Worm (Caenorhabditis elegans): ENCODE results near the gene F21H7.2.

Gene F21H7.2

DNA sequence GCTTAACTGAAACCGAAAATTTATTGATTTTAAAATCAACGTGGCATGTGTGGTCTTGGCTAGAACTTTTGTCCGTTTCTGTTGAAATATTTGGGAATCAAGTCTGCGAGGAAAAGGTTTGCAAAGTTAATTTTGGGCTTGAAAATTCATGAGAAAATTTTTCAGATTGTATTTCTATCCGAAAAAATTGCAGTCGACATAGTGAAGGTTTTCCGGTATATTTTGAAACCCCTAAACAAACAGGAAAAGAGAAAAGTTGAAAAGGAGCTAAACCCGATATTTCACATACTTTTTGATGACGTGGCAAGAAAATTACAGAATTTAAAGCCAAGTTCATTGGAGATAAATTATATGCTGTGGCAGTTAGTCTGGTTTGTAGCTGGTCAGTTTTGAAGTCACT, 29.9 kb upstream of the F21H7.2 start, which contains the start of gene nhr-127:
TSS of gene nhr-127 (plus strand) at position 301 of the 400 bp plus-strand sequence.
- TF ChIP-seq lin-15B (tag; optimal IDR thresholded peaks at IDR 0.05), result no peak
- TF ChIP-seq fkh-10 (GFP tag; optimal IDR thresholded peaks at IDR 0.05), result no peak
- TF ChIP-seq lsy-12 (tag; optimal IDR thresholded peaks at IDR 0.05), result no peak
- no peak for TF ChIP-seq fkh-2 (tag; optimal IDR thresholded peaks at IDR 0.05)
- no peak for TF ChIP-seq nhr-23 (tag; optimal IDR thresholded peaks at IDR 0.05)
- no peak for TF ChIP-seq pqm-1 (tag; optimal IDR thresholded peaks at IDR 0.05)

- no peak for TF ChIP-seq nhr-23 (tag; optimal IDR thresholded peaks at IDR 0.05)
- no peak for TF ChIP-seq ztf-4 (tag; optimal IDR thresholded peaks at IDR 0.05)
- no peak for TF ChIP-seq snpc-4 (tag; optimal IDR thresholded peaks at IDR 0.05)
- no peak for TF ChIP-seq nhr-67 (tag; optimal IDR thresholded peaks at IDR 0.05)
- no peak for TF ChIP-seq ceh-28 (tag; optimal IDR thresholded peaks at IDR 0.05)
- no peak for TF ChIP-seq ceh-9 (tag; optimal IDR thresholded peaks at IDR 0.05)
- TF ChIP-seq unc-39 (tag; optimal IDR thresholded peaks at IDR 0.05), result no peak
These were observed 28.3 kb upstream of the F21H7.2 start, which contains the start of gene nhr-218 for ce11 chrV:16258142-16258541. Gene nhr-218 (plus strand): TSS chrV:16258442.

DNA sequence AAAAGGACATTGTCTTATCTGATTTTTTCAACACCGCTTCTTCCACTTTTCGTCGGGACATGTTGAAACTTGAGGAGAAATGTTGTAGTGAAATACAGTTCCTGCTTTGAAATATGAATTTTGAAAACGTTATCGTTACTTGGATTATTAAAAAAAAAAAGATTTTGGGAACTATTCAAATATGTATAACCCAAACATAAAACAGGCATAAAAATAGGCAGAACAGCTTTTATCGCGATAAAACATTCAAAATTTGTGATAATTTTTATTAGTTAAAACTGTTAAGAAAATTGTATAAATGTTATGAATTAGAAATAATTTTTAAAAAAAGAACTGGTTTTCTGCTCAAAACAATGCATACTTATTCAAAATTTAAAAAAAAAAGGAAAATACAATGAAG, 26.6 kb upstream of the F21H7.2 start, which contains the start of gene bgnt-1.3:
TSS of gene bgnt-1.3 (minus strand) at position 101 of the 400 bp plus-strand sequence.
- TF ChIP-seq lin-15B (tag; optimal IDR thresholded peaks at IDR 0.05), result no peak
- no peak for TF ChIP-seq aly-2 (tag; optimal IDR thresholded peaks at IDR 0.05)
- no peak for TF ChIP-seq mdl-1 (tag; optimal IDR thresholded peaks at IDR 0.05)
- no peak for TF ChIP-seq egl-5 (tag; optimal IDR thresholded peaks at IDR 0.05)
- no peak for TF ChIP-seq ceh-28 (tag; optimal IDR thresholded peaks at IDR 0.05)
- TF ChIP-seq lsy-12 (tag; optimal IDR thresholded peaks at IDR 0.05), result no peak
- no peak for TF ChIP-seq pqm-1 (tag; optimal IDR thresholded peaks at IDR 0.05)
- TF ChIP-seq hmg-11 (tag; optimal IDR thresholded peaks at IDR 0.05), result no peak
- TF ChIP-seq nhr-11 (tag; optimal IDR thresholded peaks at IDR 0.05), result no peak

- TF ChIP-seq egl-27 (tag; optimal IDR thresholded peaks at IDR 0.05), result no peak
- no peak for TF ChIP-seq eor-1 (tag; optimal IDR thresholded peaks at IDR 0.05)
- no peak for TF ChIP-seq nhr-25 (tag; optimal IDR thresholded peaks at IDR 0.05)
- no peak for TF ChIP-seq nhr-12 (tag; optimal IDR thresholded peaks at IDR 0.05)
- TF ChIP-seq ztf-11 (tag; optimal IDR thresholded peaks at IDR 0.05), result no peak
- no peak for TF ChIP-seq ceh-9 (tag; optimal IDR thresholded peaks at IDR 0.05)
- TF ChIP-seq daf-12 (tag; optimal IDR thresholded peaks at IDR 0.05), result no peak
- no peak for TF ChIP-seq nhr-67 (tag; optimal IDR thresholded peaks at IDR 0.05)
- TF ChIP-seq nhr-76 (tag; optimal IDR thresholded peaks at IDR 0.05), result no peak
- no peak for TF ChIP-seq nhr-28 (tag; optimal IDR thresholded peaks at IDR 0.05)
- TF ChIP-seq zag-1 (tag; optimal IDR thresholded peaks at IDR 0.05), result no peak
- no peak for TF ChIP-seq elt-1 (tag; optimal IDR thresholded peaks at IDR 0.05)
- TF ChIP-seq jun-1 (tag; optimal IDR thresholded peaks at IDR 0.05), result no peak
- TF ChIP-seq nfya-1 (tag; optimal IDR thresholded peaks at IDR 0.05; ENCODE audit: insufficient read depth), result no peak
- TF ChIP-seq egl-5 (tag; optimal IDR thresholded peaks at IDR 0.05), result no peak
- TF ChIP-seq ztf-4 (tag; optimal IDR thresholded peaks at IDR 0.05), result no peak
- TF ChIP-seq ceh-16 (tag; optimal IDR thresholded peaks at IDR 0.05), result no peak
These were observed 23.9 kb upstream of the F21H7.2 start, which contains the start of gene gcy-20 for ce11 chrV:16253687-16254086. Gene gcy-20 (minus strand): TSS chrV:16253787.

DNA sequence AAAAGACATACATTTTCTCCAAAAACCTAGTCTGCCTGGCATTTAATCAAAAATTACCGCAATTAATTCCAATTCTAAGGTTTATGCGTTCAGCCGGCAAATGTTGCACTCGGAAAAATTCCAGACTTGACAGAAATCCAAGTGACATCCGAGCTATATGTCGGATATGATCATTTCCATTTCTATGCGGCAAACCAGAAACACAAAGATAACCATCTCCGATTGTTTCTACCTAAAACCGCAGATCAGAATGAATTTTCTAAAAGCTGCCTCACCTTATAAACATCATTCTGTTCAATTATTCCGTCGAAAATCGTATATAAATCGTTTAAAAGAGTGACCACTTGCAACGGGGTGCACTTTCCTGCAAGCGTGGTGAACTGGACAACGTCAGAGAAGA, 19.3 kb upstream of the F21H7.2 start:
- TF ChIP-seq aly-2 (tag; optimal IDR thresholded peaks at IDR 0.05), result no peak
- no peak for TF ChIP-seq elt-3 (tag; optimal IDR thresholded peaks at IDR 0.05)
- no peak for TF ChIP-seq R02D3.7 (tag; optimal IDR thresholded peaks at IDR 0.05)
- TF ChIP-seq unc-39 (tag; optimal IDR thresholded peaks at IDR 0.05), result no peak
- TF ChIP-seq elt-2 (tag; optimal IDR thresholded peaks at IDR 0.05), result no peak
- TF ChIP-seq lin-39 (tag; optimal IDR thresholded peaks at IDR 0.05), result no peak
- TF ChIP-seq nhr-43 (tag; optimal IDR thresholded peaks at IDR 0.05; ENCODE audit: poor library complexity, severe bottlenecking), result no peak
- no peak for TF ChIP-seq ztf-4 (tag; optimal IDR thresholded peaks at IDR 0.05)
- no peak for TF ChIP-seq fos-1 (tag; optimal IDR thresholded peaks at IDR 0.05)
